Worm (Caenorhabditis elegans): ENCODE results near the gene ani-3.

Gene ani-3

DNA sequence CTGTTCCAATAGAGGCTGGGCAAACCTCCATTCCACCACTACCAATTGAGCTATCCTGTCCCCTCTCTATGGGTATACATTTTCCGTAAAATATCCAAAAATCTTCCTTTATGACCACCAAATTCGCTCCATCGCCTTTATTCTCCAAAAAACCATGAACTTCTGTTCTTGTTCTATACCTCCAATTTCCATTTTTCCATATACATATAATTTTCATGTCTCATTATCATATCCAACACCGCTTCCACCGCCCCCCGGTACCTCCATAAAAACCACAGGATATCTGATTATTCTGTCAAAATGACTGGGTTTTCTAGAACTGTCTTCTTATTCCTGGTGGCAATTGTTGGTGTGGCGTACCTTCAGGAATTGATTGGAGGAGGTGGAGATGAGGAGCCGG, 18.3 kb downstream of the ani-3 start, which contains the start of gene Y43F8C.17:
Y43F8C.17 (plus strand) TSS at position 301 of the 400 bp plus-strand sequence.
- TF ChIP-seq ahr-1 (tag; optimal IDR thresholded peaks at IDR 0.05) (no peak), sox-4 (tag; optimal IDR thresholded peaks at IDR 0.05) (no peak)

DNA sequence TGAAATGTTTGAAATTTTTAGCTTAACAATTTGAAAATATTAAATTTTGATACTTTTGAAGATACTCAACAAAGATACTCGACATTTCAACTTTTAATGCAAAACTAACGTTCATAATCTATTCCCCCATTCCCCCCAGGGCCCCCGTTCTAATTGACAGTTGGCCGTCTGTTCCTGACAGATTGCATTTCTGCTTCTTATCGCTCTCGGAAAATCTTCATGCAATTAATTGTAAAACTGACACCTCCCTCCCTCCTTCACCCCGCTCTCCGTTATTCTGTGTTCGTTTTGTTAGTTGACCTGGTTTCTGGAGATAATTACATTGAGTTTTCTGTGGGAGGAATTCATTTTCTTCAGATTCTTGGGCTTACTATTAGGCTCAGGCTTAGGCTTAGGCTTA, 20.4 kb downstream of the ani-3 start:
- TF ChIP-seq unc-55 (GFP tag; optimal IDR thresholded peaks at IDR 0.05) (peak; percentile 91), eyg-1 (tag; optimal IDR thresholded peaks at IDR 0.05) (no peak)

DNA sequence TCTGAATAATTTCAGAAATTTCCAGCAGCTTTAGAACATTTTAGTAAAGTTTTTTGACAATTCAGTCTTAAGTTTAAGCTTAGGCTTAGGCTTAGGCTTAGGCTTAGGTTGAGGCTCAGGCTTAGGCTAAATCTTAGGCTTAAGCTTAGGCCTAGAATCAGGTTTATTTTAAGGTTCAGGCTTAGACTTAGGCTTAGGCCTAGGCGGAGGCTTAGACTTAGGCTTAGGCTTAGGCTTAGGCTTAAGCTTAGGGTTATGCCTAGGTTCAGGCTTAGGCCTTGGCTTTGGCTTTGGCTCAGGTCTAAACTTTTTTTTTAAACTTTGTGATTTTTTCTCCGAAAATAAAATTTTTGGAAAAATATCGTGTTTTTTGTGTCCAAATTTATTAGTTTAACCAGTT, 21.1 kb downstream of the ani-3 start:
- no peak for TF ChIP-seq ceh-19 (GFP tag; optimal IDR thresholded peaks at IDR 0.05)
- no peak for TF ChIP-seq elt-2 (tag; optimal IDR thresholded peaks at IDR 0.05)
- no peak for TF ChIP-seq C38D4.7 (GFP tag; optimal IDR thresholded peaks at IDR 0.05)
- no peak for TF ChIP-seq Y22D7AL.16 (tag; optimal IDR thresholded peaks at IDR 0.05)
- TF ChIP-seq ahr-1 (tag; optimal IDR thresholded peaks at IDR 0.05) = no peak
- TF ChIP-seq pag-3 (tag; optimal IDR thresholded peaks at IDR 0.05; ENCODE audit: borderline replicate concordance) = no peak

DNA sequence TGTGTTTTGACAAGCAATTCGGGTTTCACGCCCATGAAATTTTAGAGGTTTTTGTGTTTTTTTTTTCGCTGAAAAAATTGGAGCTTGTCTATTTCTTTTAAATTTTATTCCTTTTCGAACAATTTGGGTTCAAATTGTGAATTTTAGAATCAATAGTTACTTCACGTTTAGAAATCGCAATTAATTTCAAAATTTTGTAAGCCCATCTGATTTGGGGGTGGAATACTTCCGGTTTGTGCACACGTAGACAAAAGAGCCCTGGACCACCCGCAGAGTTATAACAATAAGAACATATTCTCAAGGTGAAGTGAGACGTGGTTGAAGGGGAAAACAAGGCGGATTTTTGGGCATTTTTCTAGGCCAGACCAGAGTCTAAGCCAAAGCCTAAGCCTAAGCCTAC, 21.7 kb downstream of the ani-3 start, which contains the start of gene Y116F11A.6:
Y116F11A.6 (plus strand) TSS at position 301 of the 400 bp plus-strand sequence.
- TF ChIP-seq pros-1 (tag; optimal IDR thresholded peaks at IDR 0.05) = no peak
- no peak for TF ChIP-seq hlh-6 (tag; optimal IDR thresholded peaks at IDR 0.05)

DNA sequence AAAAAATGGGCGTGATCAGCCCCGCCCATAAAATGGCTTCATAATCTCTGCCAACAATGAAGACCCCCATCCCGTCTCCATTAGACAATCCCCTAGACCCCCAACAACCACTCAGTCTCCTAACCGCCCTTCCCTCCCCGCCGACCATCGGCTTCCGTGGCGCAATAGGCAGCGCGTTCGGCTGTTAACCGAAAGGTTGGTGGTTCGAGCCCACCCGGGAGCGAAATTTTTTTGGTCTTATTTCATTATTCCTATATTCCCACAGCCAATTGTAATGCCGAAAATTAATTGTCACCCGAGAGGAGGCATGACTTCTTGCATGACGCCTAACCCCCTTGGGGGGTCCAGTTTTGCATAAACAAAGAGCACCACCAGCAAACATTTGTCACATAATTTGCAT, 25.3 kb downstream of the ani-3 start:
- TF ChIP-seq F13H6.1 (tag; optimal IDR thresholded peaks at IDR 0.05) (no peak), ama-1 (optimal IDR thresholded peaks at IDR 0.05) (no peak), madf-2 (tag; optimal IDR thresholded peaks at IDR 0.05) (peak; percentile 18), ceh-31 (tag; optimal IDR thresholded peaks at IDR 0.05) (no peak), K09A11.1 (tag; optimal IDR thresholded peaks at IDR 0.05; ENCODE audit: insufficient read depth) (peak; percentile 64), zip-5 (tag; optimal IDR thresholded peaks at IDR 0.05) (peak; percentile 5), tbx-2 (tag; optimal IDR thresholded peaks at IDR 0.05) (no peak), pat-9 (tag; optimal IDR thresholded peaks at IDR 0.05) (no peak), hlh-8 (tag; optimal IDR thresholded peaks at IDR 0.05) (no peak), pag-3 (tag; optimal IDR thresholded peaks at IDR 0.05; ENCODE audit: borderline replicate concordance) (peak; percentile 23), ceh-22 (tag; optimal IDR thresholded peaks at IDR 0.05) (no peak), nhr-232 (tag; optimal IDR thresholded peaks at IDR 0.05) (peak; percentile 55), ceh-34 (tag; optimal IDR thresholded peaks at IDR 0.05) (peak; percentile 58), eyg-1 (tag; optimal IDR thresholded peaks at IDR 0.05) (no peak), syd-9 (tag; optimal IDR thresholded peaks at IDR 0.05) (no peak), ahr-1 (tag; optimal IDR thresholded peaks at IDR 0.05) (no peak), hlh-15 (tag; optimal IDR thresholded peaks at IDR 0.05) (peak; percentile 45), nfya-1 (tag; optimal IDR thresholded peaks at IDR 0.05) (peak; percentile 43), ceh-24 (tag; optimal IDR thresholded peaks at IDR 0.05) (peak; percentile 16), gmeb-2 (tag; optimal IDR thresholded peaks at IDR 0.05) (peak; percentile 66), ceh-48 (tag; optimal IDR thresholded peaks at IDR 0.05) (peak; percentile 36), hlh-30 (tag; optimal IDR thresholded peaks at IDR 0.05; ENCODE audit: insufficient read depth) (no peak), sox-2 (GFP tag; IDR thresholded peaks at IDR 0.05) (peak; percentile 51), ztf-16 (tag; optimal IDR thresholded peaks at IDR 0.05) (peak; percentile 16), sdc-2 (tag; optimal IDR thresholded peaks at IDR 0.05) (peak; percentile 34), lim-6 (tag; optimal IDR thresholded peaks at IDR 0.05) (no peak), pha-2 (tag; optimal IDR thresholded peaks at IDR 0.05) (peak; percentile 87), C38D4.7 (GFP tag; optimal IDR thresholded peaks at IDR 0.05) (peak; percentile 51), rnt-1 (tag; optimal IDR thresholded peaks at IDR 0.05) (no peak), ceh-2 (tag; optimal IDR thresholded peaks at IDR 0.05) (no peak), fax-1 (tag; optimal IDR thresholded peaks at IDR 0.05) (no peak), fkh-6 (tag; optimal IDR thresholded peaks at IDR 0.05) (peak; percentile 19), ceh-14 (tag; optimal IDR thresholded peaks at IDR 0.05) (peak; percentile 22), lin-11 (tag; optimal IDR thresholded peaks at IDR 0.05) (peak; percentile 48), odd-2 (tag; optimal IDR thresholded peaks at IDR 0.05) (no peak), pax-1 (tag; optimal IDR thresholded peaks at IDR 0.05) (no peak), sox-4 (tag; optimal IDR thresholded peaks at IDR 0.05) (peak; percentile 56), npax-4 (tag; optimal IDR thresholded peaks at IDR 0.05) (no peak), T23F11.4 (GFP tag; optimal IDR thresholded peaks at IDR 0.05) (peak; percentile 50)

Data from whole organism, late embryonic.